Fruit fly (Drosophila melanogaster) whole organism, embryonic: ENCODE measurements around the gene tinc.

Experiments
- CG10209 ChIP-seq: fragments of 200-800 bp; sonication (Bioruptor generic); optimal IDR thresholded peaks from 3 replicates; lab custom pipeline; 2017; ENCODE audit warnings: missing biosample characterization, mild to moderate bottlenecking, missing genetic modification characterization, missing genetic modification reagents
- CG11247 ChIP-seq: fragments of 200-800 bp; sonication (Bioruptor generic); IDR thresholded peaks from 2 replicates; pipeline ENCODE4 v1.3.6; 2022; ENCODE audit warnings: missing biosample characterization, missing genetic modification characterization
- CG12155 ChIP-seq: fragments of 200-800 bp; sonication (Bioruptor generic); optimal IDR thresholded peaks from 3 replicates; lab custom pipeline; 2016; ENCODE audit warnings: missing biosample characterization, missing genetic modification characterization
- CG12769 ChIP-seq: fragments of 200-800 bp; sonication (Bioruptor generic); optimal IDR thresholded peaks from 2 replicates; lab custom pipeline; 2019; ENCODE audit warnings: missing biosample characterization, mild to moderate bottlenecking, missing genetic modification characterization, moderate library complexity
- CG14860 ChIP-seq: fragments of 200-800 bp; sonication (Bioruptor generic); IDR thresholded peaks from 3 replicates; pipeline ENCODE4 v1.3.6; 2022; ENCODE audit warnings: missing biosample characterization, missing genetic modification characterization; ENCODE audit not compliant: partially characterized antibody
- CG15601 ChIP-seq: fragments of 200-800 bp; sonication (Bioruptor generic); optimal IDR thresholded peaks from 3 replicates; lab custom pipeline; 2019; ENCODE audit warnings: missing biosample characterization, mild to moderate bottlenecking, missing genetic modification characterization, moderate library complexity
- CG1603 ChIP-seq: fragments of 200-800 bp; sonication (Bioruptor generic); optimal IDR thresholded peaks from 2 replicates; lab custom pipeline; 2019; ENCODE audit warnings: missing biosample characterization, mild to moderate bottlenecking, missing genetic modification characterization, moderate library complexity
- CG16779 ChIP-seq: fragments of 200-800 bp; sonication (Bioruptor generic); IDR thresholded peaks from 2 replicates; pipeline ENCODE4 v1.3.6; 2022; ENCODE audit warnings: missing biosample characterization, missing genetic modification characterization
- CG17359 ChIP-seq: fragments of 200-800 bp; sonication (Bioruptor generic); optimal IDR thresholded peaks from 3 replicates; lab custom pipeline; 2018; ENCODE audit warnings: missing biosample characterization, mild to moderate bottlenecking, missing genetic modification characterization, moderate library complexity
- CG17612 ChIP-seq: fragments of 200-800 bp; sonication (Bioruptor generic); IDR thresholded peaks from 2 replicates; pipeline ENCODE4 v1.3.6; 2022; ENCODE audit warnings: missing biosample characterization, missing genetic modification characterization
- CG18262 ChIP-seq: fragments of 200-800 bp; optimal IDR thresholded peaks from 3 replicates; lab custom pipeline; 2019; ENCODE audit warnings: missing biosample characterization, mild to moderate bottlenecking, missing genetic modification characterization, moderate library complexity
- CG1832 ChIP-seq: fragments of 200-800 bp; sonication (Bioruptor generic); optimal IDR thresholded peaks from 2 replicates; lab custom pipeline; 2017; ENCODE audit warnings: missing biosample characterization, mild to moderate bottlenecking, missing genetic modification characterization, inconsistent platforms
- CG18476 ChIP-seq: fragments of 200-800 bp; sonication (Bioruptor generic); optimal IDR thresholded peaks from 2 replicates; lab custom pipeline; 2016; ENCODE audit warnings: missing biosample characterization, mild to moderate bottlenecking, missing genetic modification characterization
- CG2120 ChIP-seq: fragments of 200-800 bp; sonication (Bioruptor generic); optimal IDR thresholded peaks from 3 replicates; lab custom pipeline; 2016; ENCODE audit warnings: missing biosample characterization, missing genetic modification characterization
- CG2678 ChIP-seq: fragments of 200-800 bp; sonication (Bioruptor generic); optimal IDR thresholded peaks from 3 replicates; lab custom pipeline; 2019; ENCODE audit warnings: missing biosample characterization, mild to moderate bottlenecking, missing genetic modification characterization, moderate library complexity
- CG2712 ChIP-seq: fragments of 200-800 bp; optimal IDR thresholded peaks from 3 replicates; lab custom pipeline; 2019; ENCODE audit warnings: missing biosample characterization, mild to moderate bottlenecking, missing genetic modification characterization, moderate library complexity
- CG32532 ChIP-seq: fragments of 200-800 bp; sonication (Bioruptor generic); IDR thresholded peaks from 2 replicates; pipeline ENCODE4 v1.3.6; 2022; ENCODE audit warnings: missing biosample characterization, missing genetic modification characterization
- CG3281 ChIP-seq: fragments of 200-800 bp; sonication (Bioruptor generic); optimal IDR thresholded peaks from 3 replicates; lab custom pipeline; 2017; ENCODE audit warnings: missing biosample characterization, mild to moderate bottlenecking, missing genetic modification characterization
- CG4424 ChIP-seq: fragments of 200-800 bp; sonication (Bioruptor generic); optimal IDR thresholded peaks from 3 replicates; lab custom pipeline; 2016; ENCODE audit warnings: missing biosample characterization, missing genetic modification characterization
- CG5180 ChIP-seq: fragments of 200-800 bp; sonication (Bioruptor generic); optimal IDR thresholded peaks from 3 replicates; lab custom pipeline; 2017; ENCODE audit warnings: missing biosample characterization, missing genetic modification characterization, mild to moderate bottlenecking, moderate library complexity, missing genetic modification reagents
- CG7357 ChIP-seq: fragments of 200-800 bp; sonication (Bioruptor generic); IDR thresholded peaks from 3 replicates; pipeline ENCODE4 v1.3.6; 2022; ENCODE audit warnings: missing biosample characterization, missing genetic modification characterization
- CG9797 ChIP-seq: fragments of 200-800 bp; sonication (Bioruptor generic); optimal IDR thresholded peaks from 3 replicates; lab custom pipeline; 2018; ENCODE audit warnings: missing biosample characterization, mild to moderate bottlenecking, missing genetic modification characterization
- CoRest ChIP-seq: fragments of 200-800 bp; sonication (Bioruptor generic); optimal IDR thresholded peaks from 3 replicates; lab custom pipeline; 2018; ENCODE audit warnings: missing biosample characterization, mild to moderate bottlenecking, missing genetic modification characterization, moderate library complexity
- Dek ChIP-seq: fragments of 200-800 bp; sonication (Bioruptor generic); optimal IDR thresholded peaks from 3 replicates; lab custom pipeline; 2019; ENCODE audit warnings: missing biosample characterization, mild to moderate bottlenecking, missing genetic modification characterization, moderate library complexity
- Dp ChIP-seq: fragments of 200-800 bp; sonication (Bioruptor generic); optimal IDR thresholded peaks from 2 replicates; lab custom pipeline; 2018; ENCODE audit warnings: missing biosample characterization, mild to moderate bottlenecking, missing genetic modification characterization, moderate library complexity
- E2f1 ChIP-seq: fragments of 200-800 bp; sonication (Bioruptor generic); IDR thresholded peaks from 2 replicates; pipeline ENCODE4 v1.3.6; 2022; ENCODE audit warnings: missing biosample characterization, missing genetic modification characterization
- Fer1 ChIP-seq: fragments of 200-800 bp; sonication (Bioruptor generic); optimal IDR thresholded peaks from 2 replicates; lab custom pipeline; 2017; ENCODE audit warnings: missing biosample characterization, mild to moderate bottlenecking, missing genetic modification characterization
- Hand ChIP-seq: fragments of 200-800 bp; sonication (Bioruptor generic); optimal IDR thresholded peaks from 2 replicates; lab custom pipeline; 2017; ENCODE audit warnings: mild to moderate bottlenecking, missing biosample characterization, missing genetic modification reagents, missing genetic modification characterization
- Hr39 ChIP-seq: fragments of >200 bp; optimal IDR thresholded peaks from 2 replicates; lab custom pipeline; 2017
- Myb ChIP-seq: fragments of 200-800 bp; sonication (Bioruptor generic); optimal IDR thresholded peaks from 2 replicates; lab custom pipeline; 2016; ENCODE audit warnings: missing biosample characterization, missing genetic modification characterization
- Oaz ChIP-seq: fragments of 200-800 bp; sonication (Bioruptor generic); IDR thresholded peaks from 2 replicates; pipeline ENCODE4 v1.3.6; 2022; ENCODE audit warnings: missing biosample characterization, missing genetic modification characterization
- Oli ChIP-seq: fragments of 200-800 bp; sonication (Bioruptor generic); optimal IDR thresholded peaks from 2 replicates; lab custom pipeline; 2018; ENCODE audit warnings: missing biosample characterization, mild to moderate bottlenecking, missing genetic modification characterization, moderate library complexity
- Ptx1 ChIP-seq: fragments of 200-800 bp; sonication (Bioruptor generic); IDR thresholded peaks from 2 replicates; pipeline ENCODE4 v1.3.6; 2022; ENCODE audit warnings: missing biosample characterization, missing genetic modification characterization
- aop ChIP-seq: fragments of 200-800 bp; sonication (Bioruptor generic); IDR thresholded peaks from 2 replicates; pipeline ENCODE4 v1.3.6; 2022; ENCODE audit warnings: missing biosample characterization, missing genetic modification characterization
- ase ChIP-seq: fragments of 200-800 bp; sonication (Bioruptor generic); IDR thresholded peaks from 3 replicates; pipeline ENCODE4 v1.3.6; 2022; ENCODE audit warnings: missing biosample characterization, missing genetic modification characterization
- ato ChIP-seq: fragments of 200-800 bp; sonication (Bioruptor generic); IDR thresholded peaks from 2 replicates; pipeline ENCODE4 v1.3.6; 2022; ENCODE audit warnings: missing biosample characterization, missing genetic modification characterization; ENCODE audit not compliant: partially characterized antibody
- bbx ChIP-seq: fragments of 200-800 bp; sonication (Bioruptor generic); IDR thresholded peaks from 2 replicates; pipeline ENCODE4 v1.3.6; 2022; ENCODE audit warnings: missing biosample characterization, missing genetic modification characterization; ENCODE audit not compliant: partially characterized antibody
- bcd ChIP-seq: fragments of 200-800 bp; sonication (Bioruptor generic); optimal IDR thresholded peaks from 2 replicates; lab custom pipeline; 2017; ENCODE audit warnings: missing biosample characterization, mild to moderate bottlenecking, missing genetic modification characterization
- btn ChIP-seq: fragments of 200-800 bp; sonication (Bioruptor generic); optimal IDR thresholded peaks from 2 replicates; lab custom pipeline; 2016; ENCODE audit warnings: missing biosample characterization, missing genetic modification characterization
- dpn ChIP-seq, 2 experiments: fragments of 200-800 bp; sonication (Bioruptor generic); optimal IDR thresholded peaks; 3 replicates each; lab custom pipeline; 2016; ENCODE audit warnings: missing biosample characterization in 2 of 2, missing genetic modification characterization in 2 of 2
- emc ChIP-seq: fragments of 200-800 bp; sonication (Bioruptor generic); optimal IDR thresholded peaks from 2 replicates; lab custom pipeline; 2016; ENCODE audit warnings: missing biosample characterization, missing genetic modification characterization
- ems ChIP-seq: fragments of 200-800 bp; sonication (Bioruptor generic); optimal IDR thresholded peaks from 3 replicates; lab custom pipeline; 2016; ENCODE audit warnings: missing biosample characterization, missing genetic modification characterization
- ewg ChIP-seq: fragments of 200-800 bp; sonication (Bioruptor generic); optimal IDR thresholded peaks from 3 replicates; lab custom pipeline; 2017; ENCODE audit warnings: mild to moderate bottlenecking, missing biosample characterization, missing genetic modification reagents, missing genetic modification characterization
- grau ChIP-seq: fragments of 200-800 bp; optimal IDR thresholded peaks from 3 replicates; lab custom pipeline; 2019; ENCODE audit warnings: missing biosample characterization, mild to moderate bottlenecking, missing genetic modification characterization, moderate library complexity
- gt ChIP-seq: fragments of 200-800 bp; sonication (Bioruptor generic); IDR thresholded peaks from 2 replicates; pipeline ENCODE4 v1.3.6; 2022; ENCODE audit warnings: missing biosample characterization, missing genetic modification characterization
- maf-S ChIP-seq: fragments of 200-800 bp; sonication (Bioruptor generic); optimal IDR thresholded peaks from 2 replicates; lab custom pipeline; 2016; ENCODE audit warnings: missing biosample characterization, missing genetic modification characterization
- onecut ChIP-seq: fragments of 200-800 bp; sonication (Bioruptor generic); IDR thresholded peaks from 2 replicates; pipeline ENCODE4 v1.3.6; 2022; ENCODE audit warnings: missing biosample characterization, missing genetic modification characterization
- psq ChIP-seq: fragments of 200-800 bp; sonication (Bioruptor generic); optimal IDR thresholded peaks from 2 replicates; lab custom pipeline; 2017; ENCODE audit warnings: missing biosample characterization, missing genetic modification characterization
- sna ChIP-seq: fragments of 200-800 bp; sonication (Bioruptor generic); IDR thresholded peaks from 2 replicates; pipeline ENCODE4 v1.3.6; 2022; ENCODE audit warnings: missing biosample characterization, missing genetic modification characterization; ENCODE audit not compliant: partially characterized antibody
- tll ChIP-seq, 2 experiments: fragments of 200-800 bp in 1 of 2; fragments of >200 bp in 1 of 2; sonication (Bioruptor generic) in 1 of 2; optimal IDR thresholded peaks; 2 replicates each; lab custom pipeline; 2017 to 2019; ENCODE audit warnings: missing biosample characterization in 2 of 2, missing genetic modification characterization in 2 of 2, mild to moderate bottlenecking in 1 of 2, moderate library complexity in 1 of 2
- vvl ChIP-seq: fragments of 200-800 bp; sonication (Bioruptor generic); IDR thresholded peaks from 2 replicates; pipeline ENCODE4 v1.3.6; 2022; ENCODE audit warnings: missing biosample characterization, missing genetic modification characterization

The tinc gene

DNA sequence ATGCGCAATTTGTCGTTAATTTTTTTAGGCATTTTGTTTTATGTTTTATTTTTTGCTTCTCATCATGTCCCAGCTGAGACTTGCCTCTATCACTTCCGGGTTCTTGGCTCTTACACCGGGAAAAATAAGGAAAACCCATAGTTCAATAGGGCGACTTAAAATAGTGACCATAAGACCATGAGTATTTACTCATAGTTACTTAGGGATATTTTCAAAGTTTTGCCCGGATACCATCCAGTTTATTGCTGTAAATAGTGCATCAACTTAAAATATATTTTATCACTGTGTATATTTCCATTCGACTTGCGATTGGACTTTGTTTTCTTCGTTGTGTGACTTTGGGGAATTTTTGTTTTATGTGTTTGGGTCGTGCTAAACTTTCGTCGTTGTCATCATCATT lies 7.5 kb downstream of the tinc start (continued):
- TF ChIP-seq CG12769 (tag; lab: Kevin White, UChicago) (peak; percentile 55), vvl (peak; percentile 41), gt (GFP tag; lab: Robert Waterston, UW) (no peak), emc (GFP tag; lab: Kevin White, UChicago) (no peak), btn (GFP tag; lab: Kevin White, UChicago) (no peak), CG10209 (GFP tag; lab: Kevin White, UChicago) (peak; percentile 3), CG16779 (GFP tag; lab: Robert Waterston, UW) (no peak), Oli (tag; lab: Kevin White, UChicago) (peak; percentile 15), Hr39 (lab: Kevin White, UChicago) (no peak), Oaz (GFP tag; lab: Robert Waterston, UW) (no peak), CG11247 (GFP tag; lab: Robert Waterston, UW) (peak; percentile 16; the same call in 1 of the 2 replicates), ems (no peak), CG2120 (peak; percentile 66), Fer1 (GFP tag; lab: Kevin White, UChicago) (peak; percentile 19), CG1832 (GFP tag; lab: Kevin White, UChicago) (no peak), Dp (GFP tag; lab: Kevin White, UChicago) (no peak), grau (tag; lab: Kevin White, UChicago) (peak; percentile 47), CG18476 (GFP tag; lab: Kevin White, UChicago) (no peak), CG5180 (no peak), onecut (GFP tag; lab: Robert Waterston, UW) (no peak), sna (GFP tag; lab: Robert Waterston, UW) (no peak), ato (no peak), CG18262 (tag; lab: Kevin White, UChicago) (peak; percentile 13), CG3281 (GFP tag; lab: Kevin White, UChicago) (peak; percentile 17), dpn (GFP tag; optimal IDR thresholded peaks at IDR 0.05; lab: Kevin White, UChicago) (peak; percentile 8 to 20), tll (GFP tag; optimal IDR thresholded peaks at IDR 0.05; lab: Kevin White, UChicago) (no peak), CG32532 (peak; percentile 38; the same call in 1 of the 2 replicates), psq (GFP tag; lab: Kevin White, UChicago) (no peak), Hand (GFP tag; lab: Kevin White, UChicago) (peak; percentile 44), CG2712 (tag; lab: Kevin White, UChicago) (peak; percentile 19), CG15601 (no peak), ase (GFP tag; lab: Robert Waterston, UW) (no peak), CG9797 (GFP tag; lab: Kevin White, UChicago) (no peak), CG14860 (GFP tag; lab: Robert Waterston, UW) (no peak), CG17359 (tag; lab: Kevin White, UChicago) (no peak), CG12155 (peak; percentile 5), CoRest (tag; lab: Kevin White, UChicago) (peak; percentile 34), Myb (no peak), bcd (GFP tag; lab: Kevin White, UChicago) (peak; percentile 6), bbx (GFP tag; lab: Robert Waterston, UW) (no peak), aop (GFP tag; lab: Robert Waterston, UW) (no peak), E2f1 (GFP tag; lab: Robert Waterston, UW) (0 out of 2 replicates have a peak, but pooled peaks have one; percentile 14), CG17612 (no peak), maf-S (GFP tag; lab: Kevin White, UChicago) (peak; percentile 2), CG4424 (no peak), ewg (GFP tag; lab: Kevin White, UChicago) (no peak), CG7357 (GFP tag; lab: Robert Waterston, UW) (peak; percentile 45; the same call in 1 of the 3 replicates), Ptx1 (GFP tag; lab: Robert Waterston, UW) (peak; percentile 16; the same call in 1 of the 2 replicates), Dek (tag; lab: Kevin White, UChicago) (peak; percentile 13), CG1603 (tag; lab: Kevin White, UChicago) (peak; percentile 32), CG2678 (tag; lab: Kevin White, UChicago) (peak; percentile 57)
